Worm (Caenorhabditis elegans): ENCODE data around the gene K02D3.2.
A peak's percentile ranks its signal among the peaks of the same experiment; 100 is the strongest.

K02D3.2 gene

ce11 chrX:13665447-13665846 is 46.4 kb downstream of the K02D3.2 start (continued):
- TF ChIP-seq lin-39 (tag; optimal IDR thresholded peaks at IDR 0.05) = no peak
- peak; percentile 95 for TF ChIP-seq snpc-1.2 (GFP tag; IDR thresholded peaks at IDR 0.05)
- peak; percentile 71 for TF ChIP-seq nhr-6 (tag; optimal IDR thresholded peaks at IDR 0.05)
- no peak for TF ChIP-seq ceh-62 (tag; optimal IDR thresholded peaks at IDR 0.05)
- TF ChIP-seq nhr-10 (tag; optimal IDR thresholded peaks at IDR 0.05) = no peak
- peak; percentile 99 for TF ChIP-seq dmd-8 (GFP tag; IDR thresholded peaks at IDR 0.05)
- TF ChIP-seq mes-2 (tag; optimal IDR thresholded peaks at IDR 0.05; ENCODE audit: poor library complexity, severe bottlenecking) = peak; percentile 90
- TF ChIP-seq attf-4 (tag; optimal IDR thresholded peaks at IDR 0.05) = peak; percentile 23
- peak; percentile 38 for TF ChIP-seq dpl-1 (GFP tag; optimal IDR thresholded peaks at IDR 0.05)
- peak; percentile 99 for TF ChIP-seq egl-43 (GFP tag; IDR thresholded peaks at IDR 0.05)
- TF ChIP-seq daf-16 (GFP tag; optimal IDR thresholded peaks at IDR 0.05) = peak; percentile 88 to 98
- peak; percentile 80 for TF ChIP-seq daf-16 (tag; optimal IDR thresholded peaks at IDR 0.05)
- no peak for TF ChIP-seq daf-12 (tag; optimal IDR thresholded peaks at IDR 0.05)
- no peak for TF ChIP-seq snpc-4 (tag; optimal IDR thresholded peaks at IDR 0.05)
- TF ChIP-seq Y48G9A.11 (GFP tag; IDR thresholded peaks at IDR 0.05) = peak; percentile 89

- no peak for TF ChIP-seq mes-2 (tag; optimal IDR thresholded peaks at IDR 0.05; ENCODE audit: poor library complexity, severe bottlenecking)
- no peak for TF ChIP-seq daf-16 (GFP tag; optimal IDR thresholded peaks at IDR 0.05)
- TF ChIP-seq daf-16 (tag; optimal IDR thresholded peaks at IDR 0.05) = no peak
- TF ChIP-seq hmg-1.1 (GFP tag; IDR thresholded peaks at IDR 0.05) = no peak
- peak; percentile 45 for TF ChIP-seq hlh-30 (tag; optimal IDR thresholded peaks at IDR 0.05; ENCODE audit: insufficient read depth)
- no peak for TF ChIP-seq madf-9 (GFP tag; conservative IDR thresholded peaks at IDR 0.05)
- TF ChIP-seq snpc-4 (tag; optimal IDR thresholded peaks at IDR 0.05) = no peak
- no peak for TF ChIP-seq set-16 (GFP tag; IDR thresholded peaks at IDR 0.05)
- peak in 1 of 2 experiments; percentile 14 for TF ChIP-seq mdl-1 (tag; optimal IDR thresholded peaks at IDR 0.05)
- no peak for TF ChIP-seq T20F7.1 (GFP tag; optimal IDR thresholded peaks at IDR 0.05)
- no peak for TF ChIP-seq php-3 (GFP tag; IDR thresholded peaks at IDR 0.05)
- no peak for TF ChIP-seq F49E8.2 (tag; optimal IDR thresholded peaks at IDR 0.05; ENCODE audit: borderline replicate concordance)
- TF ChIP-seq spr-1 (tag; optimal IDR thresholded peaks at IDR 0.05) = no peak
- no peak for TF ChIP-seq lim-7 (GFP tag; IDR thresholded peaks at IDR 0.05)
- no peak for TF ChIP-seq arid-1 (GFP tag; conservative IDR thresholded peaks at IDR 0.05)
- no peak for TF ChIP-seq unc-39 (tag; optimal IDR thresholded peaks at IDR 0.05)
- no peak for TF ChIP-seq zfp-3 (GFP tag; conservative IDR thresholded peaks at IDR 0.05)
- TF ChIP-seq daf-19 (GFP tag; conservative IDR thresholded peaks at IDR 0.05) = no peak
- peak in 1 of 2 experiments; percentile 30 for TF ChIP-seq unc-62 (GFP tag; optimal IDR thresholded peaks at IDR 0.05 in 1 of 2)
- TF ChIP-seq unc-62 (tag; optimal IDR thresholded peaks at IDR 0.05) = no peak
- peak; percentile 22 for TF ChIP-seq hlh-11 (tag; optimal IDR thresholded peaks at IDR 0.05)
- TF ChIP-seq unc-130 (GFP tag; optimal IDR thresholded peaks at IDR 0.05) = no peak
- TF ChIP-seq nhr-76 (tag; optimal IDR thresholded peaks at IDR 0.05) = no peak
- peak; percentile 21 for TF ChIP-seq mxl-3 (GFP tag; optimal IDR thresholded peaks at IDR 0.05)
- TF ChIP-seq ceh-28 (tag; optimal IDR thresholded peaks at IDR 0.05) = no peak
- TF ChIP-seq attf-4 (tag; optimal IDR thresholded peaks at IDR 0.05) = no peak
- no peak for TF ChIP-seq egl-43 (GFP tag; IDR thresholded peaks at IDR 0.05)
- peak; percentile 60 for TF ChIP-seq nhr-28 (tag; optimal IDR thresholded peaks at IDR 0.05)
- TF ChIP-seq F26F4.8 (GFP tag; conservative IDR thresholded peaks at IDR 0.05) = no peak
- TF ChIP-seq nhr-25 (tag; optimal IDR thresholded peaks at IDR 0.05; ENCODE audit: borderline replicate concordance, insufficient read depth) = no peak
- no peak for TF ChIP-seq ceh-44 (GFP tag; IDR thresholded peaks at IDR 0.05)
- no peak for TF ChIP-seq lsy-2 (tag; optimal IDR thresholded peaks at IDR 0.05)
- TF ChIP-seq nhr-102 (tag; optimal IDR thresholded peaks at IDR 0.05) = no peak
Observed at ce11 chrX:13663641-13664633, 47.9 kb downstream of the K02D3.2 start, which contains the start of gene C04A11.5. Gene C04A11.5, plus strand, starts transcription at chrX:13664583.

Data from whole organism, L4 larva.